Fruit fly (Drosophila melanogaster) whole organism, embryonic: ENCODE measurements around the gene CG5793.
A peak's percentile ranks its signal among the peaks of the same experiment; 100 is the strongest.

ENCODE experiments used
- Antp ChIP-seq: fragments of 200-800 bp; sonication (Bioruptor generic); optimal IDR thresholded peaks from 3 replicates; lab custom pipeline; 2016; ENCODE audit warnings: missing biosample characterization, missing genetic modification characterization
- Atf3 ChIP-seq: fragments of 200-800 bp; sonication (Bioruptor generic); optimal IDR thresholded peaks from 3 replicates; lab custom pipeline; 2016; ENCODE audit warnings: missing biosample characterization, missing genetic modification characterization
- CG10431 ChIP-seq: fragments of 200-800 bp; sonication (Bioruptor generic); optimal IDR thresholded peaks from 3 replicates; lab custom pipeline; 2018; ENCODE audit warnings: missing biosample characterization, mild to moderate bottlenecking, missing genetic modification characterization
- CG10543 ChIP-seq: fragments of 200-800 bp; sonication (Bioruptor generic); optimal IDR thresholded peaks from 3 replicates; lab custom pipeline; 2017; ENCODE audit warnings: missing biosample characterization, mild to moderate bottlenecking, missing genetic modification characterization, moderate library complexity
- CG12071 ChIP-seq: fragments of 200-800 bp; sonication (Bioruptor generic); optimal IDR thresholded peaks from 3 replicates; lab custom pipeline; 2018; ENCODE audit warnings: missing biosample characterization, mild to moderate bottlenecking, missing genetic modification characterization
- CG12155 ChIP-seq: fragments of 200-800 bp; sonication (Bioruptor generic); optimal IDR thresholded peaks from 3 replicates; lab custom pipeline; 2016; ENCODE audit warnings: missing biosample characterization, missing genetic modification characterization
- CG12219 ChIP-seq: fragments of 200-800 bp; sonication (Bioruptor generic); optimal IDR thresholded peaks from 3 replicates; lab custom pipeline; 2018; ENCODE audit warnings: missing biosample characterization, mild to moderate bottlenecking, missing genetic modification characterization
- CG1233 ChIP-seq: fragments of 200-800 bp; sonication (Bioruptor generic); optimal IDR thresholded peaks from 4 replicates; lab custom pipeline; 2018; ENCODE audit warnings: missing biosample characterization, mild to moderate bottlenecking, missing genetic modification characterization
- CG13287 ChIP-seq: fragments of 200-800 bp; sonication (Bioruptor generic); IDR thresholded peaks from 2 replicates; pipeline ENCODE4 v1.3.6; 2022; ENCODE audit warnings: missing biosample characterization, missing genetic modification characterization; ENCODE audit not compliant: partially characterized antibody
- CG1602 ChIP-seq: fragments of 200-800 bp; sonication (Bioruptor generic); optimal IDR thresholded peaks from 3 replicates; lab custom pipeline; 2016; ENCODE audit warnings: missing biosample characterization, missing genetic modification characterization
- CG16813 ChIP-seq: fragments of 200-800 bp; sonication (Bioruptor generic); IDR thresholded peaks from 3 replicates; pipeline ENCODE4 v1.3.6; 2022; ENCODE audit warnings: missing biosample characterization, missing genetic modification characterization; ENCODE audit not compliant: partially characterized antibody
- CG1832 ChIP-seq: fragments of 200-800 bp; sonication (Bioruptor generic); optimal IDR thresholded peaks from 2 replicates; lab custom pipeline; 2017; ENCODE audit warnings: missing biosample characterization, mild to moderate bottlenecking, missing genetic modification characterization, inconsistent platforms
- CG18599 ChIP-seq: fragments of 200-800 bp; sonication (Bioruptor generic); optimal IDR thresholded peaks from 3 replicates; lab custom pipeline; 2017; ENCODE audit warnings: missing biosample characterization, missing genetic modification characterization, mild to moderate bottlenecking, moderate library complexity, missing genetic modification reagents
- CG34224 ChIP-seq: fragments of 200-800 bp; sonication (Bioruptor generic); IDR thresholded peaks from 3 replicates; pipeline ENCODE4 v1.3.6; 2022; ENCODE audit warnings: missing biosample characterization, missing genetic modification characterization; ENCODE audit not compliant: partially characterized antibody
- CG3847 ChIP-seq: fragments of 200-800 bp; sonication (Bioruptor generic); IDR thresholded peaks from 2 replicates; pipeline ENCODE4 v1.3.6; 2022; ENCODE audit warnings: missing biosample characterization, missing genetic modification characterization
- CG4707 ChIP-seq: fragments of 200-800 bp; sonication (Bioruptor generic); optimal IDR thresholded peaks from 2 replicates; lab custom pipeline; 2018; ENCODE audit warnings: missing biosample characterization, mild to moderate bottlenecking, missing genetic modification characterization, moderate library complexity
- CG8388 ChIP-seq: fragments of 200-800 bp; sonication (Bioruptor generic); optimal IDR thresholded peaks from 2 replicates; lab custom pipeline; 2019; ENCODE audit warnings: missing biosample characterization, mild to moderate bottlenecking, missing genetic modification characterization, moderate library complexity
- CG8478 ChIP-seq: fragments of >200 bp; optimal IDR thresholded peaks from 2 replicates; lab custom pipeline; 2018
- CG8924 ChIP-seq: fragments of 200-800 bp; optimal IDR thresholded peaks from 3 replicates; lab custom pipeline; 2019; ENCODE audit warnings: missing biosample characterization, mild to moderate bottlenecking, missing genetic modification characterization, moderate library complexity
- CG9817 ChIP-seq: fragments of 200-800 bp; sonication (Bioruptor generic); optimal IDR thresholded peaks from 2 replicates; lab custom pipeline; 2018; ENCODE audit warnings: missing biosample characterization, mild to moderate bottlenecking, missing genetic modification characterization, moderate library complexity
- Eip74EF ChIP-seq, 2 experiments: fragments of 200-800 bp in 1 of 2; fragments of >200 bp in 1 of 2; sonication (Bioruptor generic) in 1 of 2; optimal IDR thresholded peaks; 2 replicates each; lab custom pipeline; 2017 to 2019; ENCODE audit warnings: missing biosample characterization in 2 of 2, missing genetic modification characterization in 2 of 2, mild to moderate bottlenecking in 1 of 2, moderate library complexity in 1 of 2
- Hsf ChIP-seq: fragments of 200-800 bp; sonication (Bioruptor generic); optimal IDR thresholded peaks from 3 replicates; lab custom pipeline; 2016; ENCODE audit warnings: missing biosample characterization, missing genetic modification characterization
- Med ChIP-seq: fragments of 200-800 bp; sonication (Bioruptor generic); peaks from one replicate; lab custom pipeline; 2016; ENCODE audit warnings: missing biosample characterization, missing genetic modification characterization, mild to moderate bottlenecking, inconsistent platforms, moderate library complexity
- Mrtf ChIP-seq: fragments of 200-800 bp; sonication (Bioruptor generic); IDR thresholded peaks from 3 replicates; pipeline ENCODE4 v1.3.6; 2022; ENCODE audit warnings: missing biosample characterization, missing genetic modification characterization
- Poxn ChIP-seq: fragments of 200-800 bp; sonication (Bioruptor generic); IDR thresholded peaks from 2 replicates; pipeline ENCODE4 v1.3.6; 2022; ENCODE audit warnings: missing biosample characterization, missing genetic modification characterization
- Sry-β ChIP-seq: fragments of 200-800 bp; sonication (Bioruptor generic); optimal IDR thresholded peaks from 2 replicates; lab custom pipeline; 2018; ENCODE audit warnings: missing biosample characterization, mild to moderate bottlenecking, missing genetic modification characterization, moderate library complexity
- amos ChIP-seq: fragments of 200-800 bp; sonication (Bioruptor generic); IDR thresholded peaks from 2 replicates; pipeline ENCODE4 v1.3.6; 2022; ENCODE audit warnings: missing biosample characterization, missing genetic modification characterization; ENCODE audit not compliant: partially characterized antibody
- bsh ChIP-seq, 2 experiments: fragments of 200-800 bp; sonication (Bioruptor generic); optimal IDR thresholded peaks; 2 replicates each; lab custom pipeline; 2017 to 2018; ENCODE audit warnings: mild to moderate bottlenecking in 2 of 2, missing biosample characterization in 2 of 2, missing genetic modification characterization in 2 of 2, moderate library complexity in 1 of 2
- btn ChIP-seq: fragments of 200-800 bp; sonication (Bioruptor generic); optimal IDR thresholded peaks from 2 replicates; lab custom pipeline; 2016; ENCODE audit warnings: missing biosample characterization, missing genetic modification characterization
- croc ChIP-seq: fragments of 200-800 bp; sonication (Bioruptor generic); conservative IDR thresholded peaks from 3 replicates; pipeline ENCODE4 v1.3.6; 2022; ENCODE audit warnings: missing biosample characterization, missing genetic modification characterization
- da ChIP-seq: fragments of 200-800 bp; sonication (Bioruptor generic); optimal IDR thresholded peaks from 2 replicates; lab custom pipeline; 2016; ENCODE audit warnings: missing biosample characterization, missing genetic modification characterization
- gsb ChIP-seq: fragments of 200-800 bp; sonication (Bioruptor generic); IDR thresholded peaks from 2 replicates; pipeline ENCODE4 v1.3.6; 2022; ENCODE audit warnings: missing biosample characterization, missing genetic modification characterization
- her ChIP-seq: fragments of 200-800 bp; sonication (Bioruptor generic); optimal IDR thresholded peaks from 2 replicates; lab custom pipeline; 2016; ENCODE audit warnings: missing biosample characterization, missing genetic modification characterization
- hth ChIP-seq: fragments of >200 bp; optimal IDR thresholded peaks from 2 replicates; lab custom pipeline; 2017; ENCODE audit warnings: inconsistent platforms
- insv ChIP-seq, 2 experiments: fragments of 200-800 bp; sonication (Bioruptor generic); optimal IDR thresholded peaks; 3 replicates each; lab custom pipeline; 2016 to 2018; ENCODE audit warnings: missing biosample characterization in 2 of 2, missing genetic modification characterization in 2 of 2
- nerfin-2 ChIP-seq: fragments of 200-800 bp; sonication (Bioruptor generic); IDR thresholded peaks from 2 replicates; pipeline ENCODE4 v1.3.6; 2022; ENCODE audit warnings: missing biosample characterization, missing genetic modification characterization; ENCODE audit not compliant: partially characterized antibody
- pita ChIP-seq: fragments of 200-800 bp; sonication (Bioruptor generic); optimal IDR thresholded peaks from 2 replicates; lab custom pipeline; 2017; ENCODE audit warnings: missing biosample characterization, mild to moderate bottlenecking, missing genetic modification characterization
- prd ChIP-seq, 3 experiments: fragments of >200 bp in 2 of 3; fragments of 200-800 bp in 1 of 3; sonication (Bioruptor generic) in 1 of 3; optimal IDR thresholded peaks in 2 of 3; IDR thresholded peaks in 1 of 3; 2 replicates in 2 of 3; 3 replicates in 1 of 3; pipeline versions ENCODE4 v1.3.6 to Lab custom; 2017 to 2022; ENCODE audit warnings: missing biosample characterization in 1 of 3, missing genetic modification characterization in 1 of 3
- scrt ChIP-seq: fragments of 200-800 bp; sonication (Bioruptor generic); optimal IDR thresholded peaks from 2 replicates; lab custom pipeline; 2018; ENCODE audit warnings: missing biosample characterization, mild to moderate bottlenecking, missing genetic modification characterization, moderate library complexity
- sens-2 ChIP-seq: fragments of 200-800 bp; sonication (Bioruptor generic); IDR thresholded peaks from 2 replicates; pipeline ENCODE4 v1.3.6; 2022; ENCODE audit warnings: missing biosample characterization, missing genetic modification characterization
- slp2 ChIP-seq: fragments of 200-800 bp; sonication (Bioruptor generic); optimal IDR thresholded peaks from 2 replicates; lab custom pipeline; 2016; ENCODE audit warnings: missing biosample characterization, missing genetic modification characterization
- stwl ChIP-seq: fragments of 200-800 bp; sonication (Bioruptor generic); optimal IDR thresholded peaks from 3 replicates; lab custom pipeline; 2018; ENCODE audit warnings: missing biosample characterization, mild to moderate bottlenecking, missing genetic modification characterization, moderate library complexity
- tio ChIP-seq: fragments of 200-800 bp; sonication (Bioruptor generic); optimal IDR thresholded peaks from 2 replicates; lab custom pipeline; 2017; ENCODE audit warnings: missing biosample characterization, missing genetic modification characterization, inconsistent platforms
- toy ChIP-seq: fragments of 200-800 bp; sonication (Bioruptor generic); IDR thresholded peaks from 2 replicates; pipeline ENCODE4 v1.3.6; 2022; ENCODE audit warnings: missing biosample characterization, missing genetic modification characterization
- trem ChIP-seq: fragments of 200-800 bp; optimal IDR thresholded peaks from 3 replicates; lab custom pipeline; 2019; ENCODE audit warnings: missing biosample characterization, mild to moderate bottlenecking, missing genetic modification characterization, moderate library complexity
- twi ChIP-seq: fragments of 200-800 bp; optimal IDR thresholded peaks from 2 replicates; lab custom pipeline; 2019; ENCODE audit warnings: missing biosample characterization, mild to moderate bottlenecking, missing genetic modification characterization, moderate library complexity
- wek ChIP-seq: fragments of 200-800 bp; sonication (Bioruptor generic); optimal IDR thresholded peaks from 3 replicates; lab custom pipeline; 2018; ENCODE audit warnings: missing biosample characterization, mild to moderate bottlenecking, missing genetic modification characterization, moderate library complexity
- zfh2 ChIP-seq: fragments of 200-800 bp; sonication (Bioruptor generic); optimal IDR thresholded peaks from 2 replicates; lab custom pipeline; 2016; ENCODE audit warnings: missing biosample characterization, missing genetic modification characterization

CG5793 gene

DNA sequence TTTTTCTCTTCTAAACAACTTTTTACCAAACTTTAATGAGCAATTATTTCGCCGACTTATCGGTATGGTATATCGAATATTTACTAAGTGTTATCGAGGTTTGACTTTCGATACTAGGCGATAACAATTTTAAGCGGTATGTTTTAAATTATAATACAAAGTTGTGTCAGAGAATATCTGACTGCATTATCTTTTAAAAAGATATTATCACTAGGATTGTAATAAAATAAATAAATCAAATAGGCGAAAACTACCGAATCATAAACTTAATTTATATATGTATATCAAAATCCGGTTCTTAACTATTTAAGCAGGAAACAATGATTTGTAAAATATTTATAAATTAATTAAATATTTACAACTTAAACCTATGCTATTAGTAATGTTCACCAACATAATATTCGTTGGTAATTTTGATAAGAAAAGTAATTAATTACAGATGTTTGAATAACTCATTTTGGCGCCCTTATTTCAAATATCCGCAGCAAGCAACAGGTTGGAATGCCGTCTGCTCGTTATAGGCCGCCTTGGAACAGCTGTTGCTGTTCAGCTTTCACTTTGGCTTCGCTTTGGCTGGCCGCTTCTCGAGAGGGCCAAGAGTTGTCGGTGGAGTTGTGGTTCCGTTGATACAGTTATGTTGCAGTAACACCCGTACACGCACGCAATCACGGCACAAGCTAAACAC lies 19.3 kb upstream of the CG5793 start, which contains the start of the genes Sec15 and rtet (continued):
- TF ChIP-seq amos (GFP tag; lab: Robert Waterston, UW) (peak; percentile 40; the same call in 1 of the 2 replicates), CG1832 (no peak), CG18599 (peak; percentile 70), Sry-β (GFP tag; lab: Kevin White, UChicago) (no peak), CG8478 (lab: Kevin White, UChicago) (no peak), sens-2 (peak; percentile 34; the same call in 1 of the 2 replicates), gsb (peak; percentile 45; the same call in 1 of the 2 replicates), hth (lab: Kevin White, UChicago) (no peak), CG12155 (GFP tag; lab: Kevin White, UChicago) (peak; percentile 55), da (GFP tag; lab: Kevin White, UChicago) (no peak), CG1233 (GFP tag; lab: Kevin White, UChicago) (peak; percentile 44), CG12071 (GFP tag; lab: Kevin White, UChicago) (no peak), prd (optimal IDR thresholded peaks at IDR 0.05; lab: Kevin White, UChicago) (no peak), prd (GFP tag; IDR thresholded peaks at IDR 0.05; lab: Robert Waterston, UW) (peak; percentile 47; the same call in 2 of the 3 replicates), CG9817 (tag; lab: Kevin White, UChicago) (peak; percentile 52), CG10543 (peak; percentile 67), CG34224 (peak; percentile 63; the same call in 2 of the 3 replicates), Med (peak; percentile 84), tio (GFP tag; lab: Kevin White, UChicago) (no peak), CG3847 (GFP tag; lab: Robert Waterston, UW) (peak; percentile 48; the same call in 1 of the 2 replicates), insv (GFP tag; optimal IDR thresholded peaks at IDR 0.05; lab: Kevin White, UChicago) (peak in 1 of 2 experiments; percentile 15), toy (GFP tag; lab: Robert Waterston, UW) (no peak), CG8924 (tag; lab: Kevin White, UChicago) (peak; percentile 80), CG16813 (GFP tag; lab: Robert Waterston, UW) (peak; percentile 65), her (GFP tag; lab: Kevin White, UChicago) (no peak), stwl (peak; percentile 44), pita (GFP tag; lab: Kevin White, UChicago) (no peak), Antp (GFP tag; lab: Kevin White, UChicago) (no peak), wek (GFP tag; lab: Kevin White, UChicago) (peak; percentile 4), CG4707 (GFP tag; lab: Kevin White, UChicago) (no peak), CG10431 (GFP tag; lab: Kevin White, UChicago) (no peak), slp2 (GFP tag; lab: Kevin White, UChicago) (peak; percentile 25), Hsf (GFP tag; lab: Kevin White, UChicago) (peak; percentile 60), CG1602 (GFP tag; lab: Kevin White, UChicago) (peak; percentile 15), scrt (GFP tag; lab: Kevin White, UChicago) (peak; percentile 97), CG8388 (GFP tag; lab: Kevin White, UChicago) (no peak), trem (tag; lab: Kevin White, UChicago) (peak; percentile 48), zfh2 (GFP tag; lab: Kevin White, UChicago) (peak; percentile 1), bsh (GFP tag; optimal IDR thresholded peaks at IDR 0.05; lab: Kevin White, UChicago) (peak in 1 of 2 experiments; percentile 67), Eip74EF (GFP tag; optimal IDR thresholded peaks at IDR 0.05; lab: Kevin White, UChicago) (no peak), Poxn (no peak), btn (GFP tag; lab: Kevin White, UChicago) (no peak), CG12219 (peak; percentile 50), CG13287 (GFP tag; lab: Robert Waterston, UW) (peak; percentile 77), Atf3 (GFP tag; lab: Kevin White, UChicago) (no peak), Mrtf (peak; percentile 49; the same call in 2 of the 3 replicates), croc (GFP tag; lab: Robert Waterston, UW) (peak; percentile 28; the same call in 1 of the 3 replicates), twi (tag; lab: Kevin White, UChicago) (peak; percentile 47), nerfin-2 (peak; percentile 66)
